Fruit fly (Drosophila melanogaster): Measurements from ENCODE around the gene Gcna.

Gene Gcna

DNA sequence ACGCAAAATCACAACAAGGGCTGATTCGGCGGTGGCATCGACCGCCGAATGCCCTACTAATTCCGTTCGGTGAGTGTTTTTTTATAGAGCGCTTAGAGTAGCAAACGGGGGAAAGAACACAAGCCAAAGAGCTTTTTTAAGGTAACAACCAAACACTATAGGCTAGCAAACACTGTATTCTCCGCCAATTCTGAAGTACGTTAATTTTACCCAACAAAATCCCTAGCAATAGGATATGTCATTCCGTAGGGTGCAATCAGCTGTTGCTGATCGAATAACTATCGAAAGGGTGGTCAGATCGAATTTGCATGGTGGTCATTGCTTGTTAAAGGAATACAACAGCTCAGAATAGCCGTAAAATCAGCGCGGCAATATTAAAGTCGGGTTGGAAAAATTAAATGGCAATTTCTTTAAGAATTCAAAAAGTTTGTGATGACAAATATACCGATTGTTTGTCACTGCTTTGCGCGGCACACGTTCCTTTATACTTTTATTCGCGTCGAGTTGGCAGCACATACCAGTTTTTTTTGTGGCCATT, 42.2 kb upstream of the Gcna start, which contains the start of gene mip130 (continued):
- TF ChIP-seq CG11294 (GFP tag; IDR thresholded peaks at IDR 0.05) (no peak), CG6808 (GFP tag; optimal IDR thresholded peaks at IDR 0.05) (peak; percentile 36), fd59A (GFP tag; optimal IDR thresholded peaks at IDR 0.05) (no peak), Smox (GFP tag; optimal IDR thresholded peaks at IDR 0.05) (peak; percentile 37), CG31627 (GFP tag; optimal IDR thresholded peaks at IDR 0.05) (peak; percentile 13), acj6 (GFP tag; optimal IDR thresholded peaks at IDR 0.05) (peak; percentile 37), CG32006 (GFP tag; optimal IDR thresholded peaks at IDR 0.05) (peak; percentile 62), Eip75B (GFP tag; optimal IDR thresholded peaks at IDR 0.05) (peak; percentile 56), Hr39 (GFP tag; optimal IDR thresholded peaks at IDR 0.05) (peak; percentile 31), spab (GFP tag; optimal IDR thresholded peaks at IDR 0.05) (peak; percentile 34), Met (GFP tag; optimal IDR thresholded peaks at IDR 0.05) (peak; percentile 82), CG8632 (GFP tag; optimal IDR thresholded peaks at IDR 0.05) (peak; percentile 54), Eip93F (GFP tag; optimal IDR thresholded peaks at IDR 0.05) (no peak), CG6276 (GFP tag; optimal IDR thresholded peaks at IDR 0.05) (peak; percentile 45), CG3032 (tag; optimal IDR thresholded peaks at IDR 0.05) (peak; percentile 60), CG6792 (GFP tag; optimal IDR thresholded peaks at IDR 0.05) (peak; percentile 53), CG8119 (GFP tag; IDR thresholded peaks at IDR 0.05) (peak; percentile 47; the same call in 2 of the 3 replicates), Hr38 (GFP tag; optimal IDR thresholded peaks at IDR 0.05) (no peak), Sox14 (GFP tag; optimal IDR thresholded peaks at IDR 0.05) (peak; percentile 55), Hr4 (GFP tag; optimal IDR thresholded peaks at IDR 0.05) (peak; percentile 64)

DNA sequence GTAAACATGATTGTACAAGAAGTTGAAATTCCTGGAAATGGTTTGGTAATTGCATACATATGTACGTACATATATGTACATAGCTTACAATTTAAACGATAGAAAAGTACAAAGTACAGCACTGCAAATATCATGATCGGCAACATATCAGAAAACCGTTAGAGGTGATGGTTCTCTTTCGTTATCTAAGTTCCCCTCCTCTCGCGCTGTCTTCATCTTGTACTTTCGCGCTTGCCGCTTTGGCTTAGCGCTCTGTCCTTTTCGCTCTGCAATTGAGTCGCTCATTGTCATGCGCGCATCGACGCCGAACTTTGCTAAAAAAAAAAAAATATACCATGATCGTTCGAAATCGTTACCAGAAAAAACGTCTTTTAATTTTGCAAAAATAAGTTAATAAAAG, 38.3 kb upstream of the Gcna start:
- TF ChIP-seq Blimp-1 (GFP tag; optimal IDR thresholded peaks at IDR 0.05) (no peak), svp (GFP tag) (peak; percentile 62)

DNA sequence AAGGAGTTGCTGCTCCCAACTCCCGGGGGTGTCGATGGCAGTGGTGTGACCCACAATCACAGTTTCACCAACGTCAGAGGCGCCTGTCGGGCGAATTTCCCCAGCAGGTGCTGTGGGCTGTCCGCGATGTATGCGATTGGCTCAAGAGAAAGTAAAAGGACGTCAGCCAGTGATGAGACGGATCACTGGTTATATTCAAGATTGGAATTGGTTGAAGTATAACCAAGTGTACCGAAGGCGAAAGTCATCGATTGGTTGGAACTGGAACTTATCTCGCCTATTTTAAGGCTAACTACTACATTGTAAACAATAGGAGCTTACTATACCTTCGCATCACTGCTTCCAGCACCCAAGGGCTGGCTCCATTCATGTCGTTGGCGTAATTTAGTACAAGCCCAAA, 37.4 kb upstream of the Gcna start, which contains the start of gene CG32801:
Gene CG32801 (minus strand): TSS at position 101 of the 400 bp plus-strand sequence.
- TF ChIP-seq topi (GFP tag; optimal IDR thresholded peaks at IDR 0.05) (no peak), Met (GFP tag; optimal IDR thresholded peaks at IDR 0.05) (no peak), pdm3 (GFP tag; optimal IDR thresholded peaks at IDR 0.05) (no peak), CG7368 (GFP tag; optimal IDR thresholded peaks at IDR 0.05) (no peak), OdsH (GFP tag; optimal IDR thresholded peaks at IDR 0.05) (no peak), CG4318 (GFP tag; optimal IDR thresholded peaks at IDR 0.05) (no peak), vri (GFP tag; optimal IDR thresholded peaks at IDR 0.05) (no peak), cyc (GFP tag; optimal IDR thresholded peaks at IDR 0.05) (no peak), dsx (GFP tag; optimal IDR thresholded peaks at IDR 0.05; ENCODE audit: poor library complexity, severe bottlenecking) (no peak), CG10669 (GFP tag; optimal IDR thresholded peaks at IDR 0.05) (no peak)

DNA sequence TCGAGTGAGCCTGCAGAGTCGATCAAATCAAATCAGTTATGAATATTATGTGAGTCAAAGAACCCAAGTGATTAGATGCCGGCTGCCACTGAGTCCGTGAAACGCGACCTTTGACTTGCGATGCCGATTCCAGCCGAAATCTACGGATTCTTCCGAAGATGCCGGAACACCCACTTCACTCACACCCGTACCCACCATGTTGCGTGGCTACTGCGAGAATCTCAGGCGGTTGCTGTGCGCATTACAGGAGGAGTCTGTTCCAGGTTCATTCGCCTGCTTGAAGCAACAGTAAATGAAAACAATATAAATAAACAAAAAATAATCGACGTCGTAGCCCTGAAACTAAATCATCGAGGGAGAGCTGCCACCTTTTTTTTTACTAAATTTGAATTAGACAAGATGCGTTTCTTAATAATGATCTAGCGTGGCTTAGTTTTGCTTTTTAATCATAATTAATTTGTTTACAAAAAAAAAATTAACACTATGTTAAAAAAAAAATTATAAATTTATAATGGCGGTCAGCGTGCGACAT, 36.0 kb upstream of the Gcna start, which contains the start of gene Ldaf1:
Gene Ldaf1 (minus strand): TSS at position 307 of the 532 bp plus-strand sequence.
- TF ChIP-seq esn (GFP tag; optimal IDR thresholded peaks at IDR 0.05) = peak; percentile 7
- TF ChIP-seq CG4318 (GFP tag; optimal IDR thresholded peaks at IDR 0.05) = no peak
- TF ChIP-seq CG11762 (GFP tag; optimal IDR thresholded peaks at IDR 0.05; ENCODE audit: insufficient read depth) = no peak
- no peak for TF ChIP-seq CG32006 (GFP tag; optimal IDR thresholded peaks at IDR 0.05)
- peak; percentile 52 for TF ChIP-seq Eip78C (GFP tag)
- TF ChIP-seq eg (GFP tag; IDR thresholded peaks at IDR 0.05) = 0 out of 3 replicates have a peak, but pooled peaks have one; percentile 22
- TF ChIP-seq CG8319 (GFP tag; optimal IDR thresholded peaks at IDR 0.05) = no peak
- no peak for TF ChIP-seq net (GFP tag; optimal IDR thresholded peaks at IDR 0.05)
- TF ChIP-seq fkh (GFP tag; optimal IDR thresholded peaks at IDR 0.05) = peak; percentile 82
- peak; percentile 82 for TF ChIP-seq svp (GFP tag)
- TF ChIP-seq ss (GFP tag; optimal IDR thresholded peaks at IDR 0.05) = no peak

All from whole organism, prepupa.